Worm (Caenorhabditis elegans) whole organism, mixed stage, embryonic: ENCODE results near the gene T26E4.4.

Source experiments
- blmp-1 ChIP-seq: fragments of 150-350 bp; optimal IDR thresholded peaks from 2 replicates; lab custom pipeline; 2014; ENCODE audit warnings: missing biosample characterization, missing genetic modification characterization
- ceh-39 ChIP-seq: fragments of 150-350 bp; optimal IDR thresholded peaks from 2 replicates; lab custom pipeline; 2014; ENCODE audit warnings: missing biosample characterization, missing genetic modification characterization
- ceh-43 ChIP-seq: fragments of 200-800 bp; sonication (Bioruptor generic); optimal IDR thresholded peaks from 2 replicates; lab custom pipeline; 2018; ENCODE audit warnings: mild to moderate bottlenecking, missing genetic modification characterization, moderate library complexity, missing compliant biosample characterization
- ceh-83 ChIP-seq: fragments of 200-800 bp; sonication (Bioruptor generic); optimal IDR thresholded peaks from 2 replicates; lab custom pipeline; 2018; ENCODE audit warnings: mild to moderate bottlenecking, missing genetic modification characterization, missing compliant biosample characterization
- ces-1 ChIP-seq: fragments of 150-350 bp; optimal IDR thresholded peaks from 2 replicates; lab custom pipeline; 2014; ENCODE audit warnings: missing biosample characterization, missing genetic modification reagents, missing genetic modification characterization
- cnd-1 ChIP-seq: fragments of 200-800 bp; sonication (Bioruptor generic); optimal IDR thresholded peaks from 2 replicates; lab custom pipeline; 2018; ENCODE audit warnings: mild to moderate bottlenecking, missing genetic modification characterization, missing compliant biosample characterization
- drap-1 ChIP-seq: fragments of 200-800 bp; sonication (Bioruptor generic); optimal IDR thresholded peaks from 3 replicates; lab custom pipeline; 2018; ENCODE audit warnings: mild to moderate bottlenecking, missing genetic modification characterization, missing compliant biosample characterization
- elt-1 ChIP-seq: sonication (generic microtip); optimal IDR thresholded peaks from 2 replicates; lab custom pipeline; 2017; ENCODE audit warnings: missing genetic modification characterization, mild to moderate bottlenecking, missing compliant biosample characterization, antibody characterized with exemption, moderate library complexity, borderline replicate concordance; ENCODE audit not compliant: insufficient read depth
- elt-3 ChIP-seq: fragments of 150-350 bp; optimal IDR thresholded peaks from 2 replicates; lab custom pipeline; 2014; ENCODE audit warnings: missing biosample characterization, missing genetic modification characterization
- flh-1 ChIP-seq: fragments of 200-800 bp; sonication (Bioruptor generic); optimal IDR thresholded peaks from 2 replicates; lab custom pipeline; 2018; ENCODE audit warnings: mild to moderate bottlenecking, missing genetic modification characterization, moderate library complexity, missing compliant biosample characterization
- ham-2 ChIP-seq: fragments of 200-800 bp; sonication (Bioruptor generic); optimal IDR thresholded peaks from 2 replicates; lab custom pipeline; 2018; ENCODE audit warnings: mild to moderate bottlenecking, missing genetic modification characterization, missing compliant biosample characterization
- hlh-1 ChIP-seq: fragments of 150-350 bp; optimal IDR thresholded peaks from 2 replicates; lab custom pipeline; 2014; ENCODE audit warnings: missing biosample characterization, missing genetic modification reagents, missing genetic modification characterization
- lin-13 ChIP-seq: fragments of 150-350 bp; optimal IDR thresholded peaks from 2 replicates; lab custom pipeline; 2014; ENCODE audit warnings: missing biosample characterization, missing genetic modification characterization
- lin-32 ChIP-seq: fragments of 200-800 bp; sonication (Bioruptor generic); optimal IDR thresholded peaks from 2 replicates; lab custom pipeline; 2018; ENCODE audit warnings: mild to moderate bottlenecking, missing genetic modification characterization, missing compliant biosample characterization
- lsy-2 ChIP-seq: fragments of 150-350 bp; optimal IDR thresholded peaks from 2 replicates; lab custom pipeline; 2014; ENCODE audit warnings: missing biosample characterization, missing genetic modification characterization
- mab-5 ChIP-seq: fragments of 150-350 bp; optimal IDR thresholded peaks from 2 replicates; lab custom pipeline; 2014; ENCODE audit warnings: missing biosample characterization, missing genetic modification characterization
- mls-2 ChIP-seq: sonication (generic microtip); optimal IDR thresholded peaks from 2 replicates; lab custom pipeline; 2016; ENCODE audit warnings: mild to moderate bottlenecking, missing genetic modification characterization, moderate library complexity, missing compliant biosample characterization
- nhr-12 ChIP-seq: fragments of 150-350 bp; optimal IDR thresholded peaks from 2 replicates; lab custom pipeline; 2014; ENCODE audit warnings: missing biosample characterization, missing genetic modification characterization
- nhr-2 ChIP-seq: fragments of 150-350 bp; optimal IDR thresholded peaks from 2 replicates; lab custom pipeline; 2014; ENCODE audit warnings: missing biosample characterization, missing genetic modification characterization
- nhr-237 ChIP-seq: fragments of 150-350 bp; optimal IDR thresholded peaks from 2 replicates; lab custom pipeline; 2014; ENCODE audit warnings: missing biosample characterization, missing genetic modification characterization
- nhr-28 ChIP-seq: fragments of 150-350 bp; optimal IDR thresholded peaks from 2 replicates; lab custom pipeline; 2014; ENCODE audit warnings: missing biosample characterization, missing genetic modification characterization
- nhr-76 ChIP-seq: sonication (generic microtip); optimal IDR thresholded peaks from 2 replicates; lab custom pipeline; 2017; ENCODE audit warnings: missing biosample characterization, missing genetic modification characterization
- pha-4 ChIP-seq: fragments of 150-350 bp; optimal IDR thresholded peaks from 2 replicates; lab custom pipeline; 2018; ENCODE audit warnings: missing biosample characterization, missing genetic modification reagents, missing genetic modification characterization
- snpc-4 ChIP-seq: fragments of 150-350 bp; optimal IDR thresholded peaks from 2 replicates; lab custom pipeline; 2014; ENCODE audit warnings: missing biosample characterization, missing genetic modification characterization
- sptf-1 ChIP-seq: sonication (generic microtip); optimal IDR thresholded peaks from 2 replicates; lab custom pipeline; 2017; ENCODE audit warnings: mild to moderate bottlenecking, missing genetic modification characterization, moderate library complexity, missing compliant biosample characterization
- tbx-8 ChIP-seq: fragments of 200-800 bp; sonication (Bioruptor generic); optimal IDR thresholded peaks from 2 replicates; lab custom pipeline; 2018; ENCODE audit warnings: mild to moderate bottlenecking, missing genetic modification characterization, moderate library complexity, missing compliant biosample characterization
- unc-120 ChIP-seq: sonication (generic microtip); optimal IDR thresholded peaks from 2 replicates; lab custom pipeline; 2017; ENCODE audit warnings: missing genetic modification characterization, missing compliant biosample characterization; ENCODE audit not compliant: poor library complexity, severe bottlenecking
- unc-39 ChIP-seq: fragments of 150-350 bp; optimal IDR thresholded peaks from 2 replicates; lab custom pipeline; 2014; ENCODE audit warnings: missing biosample characterization, missing genetic modification characterization
- unc-62 ChIP-seq: fragments of 150-350 bp; optimal IDR thresholded peaks from 2 replicates; lab custom pipeline; 2014; ENCODE audit warnings: missing biosample characterization, missing genetic modification reagents, missing genetic modification characterization
- zip-8 ChIP-seq: fragments of 150-350 bp; optimal IDR thresholded peaks from 2 replicates; lab custom pipeline; 2014; ENCODE audit warnings: missing biosample characterization, missing genetic modification characterization
- ztf-11 ChIP-seq: fragments of 150-350 bp; optimal IDR thresholded peaks from 2 replicates; lab custom pipeline; 2014; ENCODE audit warnings: missing biosample characterization, missing genetic modification characterization

The T26E4.4 gene

DNA sequence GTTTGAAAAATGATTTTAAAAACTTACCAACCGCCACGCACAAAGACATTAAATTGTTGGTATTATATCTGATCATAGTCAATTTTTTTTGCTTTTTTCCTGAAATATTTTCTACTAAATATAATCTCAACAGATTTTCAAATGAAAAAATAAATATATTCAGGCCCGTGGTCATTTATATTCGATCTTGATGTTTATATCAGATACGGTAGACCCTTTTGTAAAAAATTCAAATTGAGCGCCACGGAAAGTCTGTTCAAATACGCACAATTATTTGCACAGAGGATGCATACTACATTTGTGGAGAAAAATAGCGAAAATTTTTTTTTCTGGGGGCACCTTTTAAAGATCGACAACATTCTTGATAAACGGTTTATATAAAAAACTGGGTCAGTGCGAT is at the start of gene T26E4.4:
Gene T26E4.4 (minus strand): TSS at position 101 of the 400 bp plus-strand sequence.
- TF ChIP-seq ces-1 (GFP tag; lab: Kevin White, UChicago) (no peak), cnd-1 (no peak), nhr-76 (tag; lab: Kevin White, UChicago) (no peak), elt-1 (tag; lab: Kevin White, UChicago) (no peak), ceh-43 (no peak), ceh-39 (tag; lab: Kevin White, UChicago) (no peak)
- TF ChIP-seq, all 35 proteins: peak for 0

DNA sequence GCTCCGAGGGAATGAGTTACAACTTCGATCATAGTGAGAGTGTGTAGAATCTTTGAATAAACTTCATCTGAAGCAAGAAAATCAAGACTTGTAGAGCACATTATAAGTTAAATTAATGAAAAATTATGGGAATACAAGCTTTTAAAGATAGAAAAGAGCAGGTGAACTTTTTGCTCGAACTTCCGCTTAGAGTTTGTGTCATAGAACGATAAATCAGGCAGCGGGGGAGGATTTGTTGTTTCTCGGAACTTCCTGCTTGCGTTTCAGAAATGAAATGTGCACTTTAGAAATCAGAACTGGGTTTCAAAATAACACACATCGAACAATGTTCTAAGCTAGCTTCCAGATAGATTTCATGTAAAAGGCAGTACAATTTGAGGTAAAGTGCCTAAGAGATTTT is 48.8 kb upstream of the T26E4.4 start, which contains the start of gene srh-149:
Gene srh-149 (minus strand): TSS at position 101 of the 400 bp plus-strand sequence.
- no peak for TF ChIP-seq tbx-8 (GFP tag; lab: Kevin White, UChicago)

DNA sequence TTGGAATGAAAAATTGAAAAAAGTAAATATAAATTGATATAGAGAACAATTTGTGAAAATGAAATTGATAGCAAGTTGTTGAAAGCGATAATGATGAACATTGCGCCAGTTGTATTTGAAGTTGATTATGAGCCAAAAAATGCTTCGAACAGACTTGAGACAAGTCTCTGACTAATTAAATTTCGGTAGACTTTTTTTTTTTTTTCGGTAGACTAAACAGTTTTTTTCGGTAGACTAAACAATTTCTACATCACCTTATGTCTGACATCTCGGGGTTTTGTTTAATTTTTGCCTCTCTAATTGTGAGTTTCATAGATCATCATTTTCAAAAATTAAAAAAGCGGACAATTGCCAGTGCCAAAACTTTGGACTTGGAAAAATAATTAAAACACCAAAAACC is 41.3 kb upstream of the T26E4.4 start, which contains the start of gene srbc-54:
Gene srbc-54 (minus strand): TSS at position 101 of the 400 bp plus-strand sequence.
- TF ChIP-seq ceh-39 (tag; lab: Kevin White, UChicago) (no peak), lin-32 (GFP tag; lab: Kevin White, UChicago) (no peak), zip-8 (tag; lab: Kevin White, UChicago) (no peak), drap-1 (GFP tag; lab: Kevin White, UChicago) (no peak), nhr-76 (tag; lab: Kevin White, UChicago) (no peak), elt-1 (tag; lab: Kevin White, UChicago) (no peak), ces-1 (GFP tag; lab: Kevin White, UChicago) (no peak), nhr-12 (tag; lab: Kevin White, UChicago) (no peak), nhr-28 (tag; lab: Kevin White, UChicago) (no peak)

DNA sequence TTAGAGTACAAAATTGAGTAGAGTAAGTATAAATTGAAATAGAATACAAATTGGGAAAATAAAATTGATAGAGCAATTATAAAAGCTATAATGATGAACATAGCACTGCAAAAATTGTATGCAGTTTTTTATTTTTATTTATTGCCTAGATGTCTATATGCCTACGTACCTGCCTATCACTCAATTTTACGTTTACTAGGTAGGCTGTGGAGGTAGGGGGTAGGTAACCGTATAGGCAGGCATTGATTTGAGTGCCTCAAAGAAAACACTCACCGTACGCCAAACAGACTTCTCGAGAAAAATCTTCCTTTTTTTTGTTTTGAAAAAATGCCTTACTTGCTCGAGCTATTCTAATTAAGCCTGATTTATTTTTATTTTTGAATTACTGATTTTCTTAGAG is 39.3 kb upstream of the T26E4.4 start, which contains the start of gene srbc-56:
Gene srbc-56 (minus strand): TSS at position 101 of the 400 bp plus-strand sequence.
- no peak for TF ChIP-seq hlh-1
- no peak for TF ChIP-seq mls-2 (tag; lab: Kevin White, UChicago)
- no peak for TF ChIP-seq ceh-43
- no peak for TF ChIP-seq lsy-2 (tag; lab: Kevin White, UChicago)
- no peak for TF ChIP-seq blmp-1 (tag; lab: Kevin White, UChicago)
- TF ChIP-seq sptf-1 (tag; lab: Kevin White, UChicago): no peak

DNA sequence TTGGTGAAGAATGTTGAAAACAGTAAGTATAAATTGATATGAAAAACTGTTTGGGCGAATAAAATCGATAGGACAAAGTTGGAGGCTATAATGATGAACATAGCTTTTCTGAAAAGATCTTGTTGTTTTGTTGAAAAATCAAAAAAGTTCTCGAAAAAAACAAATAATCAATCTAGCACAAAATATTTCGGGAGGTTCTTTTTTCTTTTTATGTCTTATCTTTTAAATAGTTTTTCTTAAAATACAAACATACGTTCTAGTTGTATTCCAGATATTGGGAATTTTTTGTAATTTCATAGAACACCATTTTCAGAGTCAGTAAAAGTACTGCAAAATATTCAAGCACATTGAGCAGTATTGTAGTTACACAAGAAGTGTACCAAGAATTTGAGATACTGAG is 37.6 kb upstream of the T26E4.4 start, which contains the start of gene srbc-55:
Gene srbc-55 (minus strand): TSS at position 101 of the 400 bp plus-strand sequence.
- TF ChIP-seq ham-2 (GFP tag; lab: Kevin White, UChicago) (no peak), ztf-11 (tag; lab: Kevin White, UChicago) (no peak), mab-5 (tag; lab: Kevin White, UChicago) (no peak), ceh-83 (GFP tag; lab: Kevin White, UChicago) (no peak), pha-4 (tag; lab: Kevin White, UChicago) (no peak), nhr-12 (tag; lab: Kevin White, UChicago) (no peak), zip-8 (tag; lab: Kevin White, UChicago) (no peak), hlh-1 (no peak), ces-1 (GFP tag; lab: Kevin White, UChicago) (no peak), sptf-1 (tag; lab: Kevin White, UChicago) (no peak), mls-2 (tag; lab: Kevin White, UChicago) (no peak), elt-3 (no peak), unc-39 (no peak), lin-32 (GFP tag; lab: Kevin White, UChicago) (no peak), cnd-1 (no peak), snpc-4 (tag; lab: Kevin White, UChicago) (no peak), drap-1 (GFP tag; lab: Kevin White, UChicago) (no peak), blmp-1 (tag; lab: Kevin White, UChicago) (no peak), ceh-43 (no peak)

DNA sequence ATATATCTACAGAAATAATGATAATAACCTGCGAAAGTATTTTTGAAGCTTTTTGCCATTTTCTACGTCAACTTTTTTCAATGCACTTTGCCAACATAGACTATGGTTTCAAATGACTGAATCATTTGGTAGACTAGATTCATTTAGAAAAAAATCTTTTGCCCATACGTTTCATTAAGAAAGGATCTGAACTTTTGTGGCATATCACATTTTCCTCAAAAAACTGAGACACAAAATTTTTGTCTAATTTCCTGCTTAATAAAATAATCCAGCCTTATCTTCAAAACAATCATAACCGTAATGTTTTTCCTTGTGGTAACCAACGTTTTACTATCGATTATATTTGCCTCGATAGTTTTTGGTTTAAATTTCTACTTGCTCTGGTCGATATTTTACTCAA is 33.8 kb upstream of the T26E4.4 start, which contains the start of gene srbc-51:
Gene srbc-51 (plus strand): TSS at position 301 of the 400 bp plus-strand sequence.
- no peak for TF ChIP-seq unc-62
- TF ChIP-seq flh-1: no peak
- TF ChIP-seq ztf-11 (tag; lab: Kevin White, UChicago): no peak
- no peak for TF ChIP-seq ceh-39 (tag; lab: Kevin White, UChicago)
- TF ChIP-seq lsy-2 (tag; lab: Kevin White, UChicago): no peak
- no peak for TF ChIP-seq elt-1 (tag; lab: Kevin White, UChicago)
- no peak for TF ChIP-seq nhr-76 (tag; lab: Kevin White, UChicago)
- TF ChIP-seq elt-3: no peak
- no peak for TF ChIP-seq zip-8 (tag; lab: Kevin White, UChicago)
- TF ChIP-seq sptf-1 (tag; lab: Kevin White, UChicago): no peak
- TF ChIP-seq drap-1 (GFP tag; lab: Kevin White, UChicago): no peak
- no peak for TF ChIP-seq tbx-8 (GFP tag; lab: Kevin White, UChicago)
- no peak for TF ChIP-seq pha-4 (tag; lab: Kevin White, UChicago)
- no peak for TF ChIP-seq nhr-2 (tag; lab: Kevin White, UChicago)
- no peak for TF ChIP-seq lin-13
- no peak for TF ChIP-seq nhr-237
- no peak for TF ChIP-seq mab-5 (tag; lab: Kevin White, UChicago)
- no peak for TF ChIP-seq unc-120 (tag; lab: Kevin White, UChicago)
